Worm (Caenorhabditis elegans) whole organism, early embryonic: ENCODE data around the gene cut-3.

ENCODE experiments used
- B0310.2 ChIP-seq: sonication (generic microtip); optimal IDR thresholded peaks from 2 replicates; lab custom pipeline; 2016; ENCODE audit warnings: mild to moderate bottlenecking, missing genetic modification characterization, missing compliant biosample characterization
- aly-1 ChIP-seq: sonication (generic microtip); optimal IDR thresholded peaks from 2 replicates; lab custom pipeline; 2016; ENCODE audit warnings: missing genetic modification characterization, missing compliant biosample characterization
- ama-1 ChIP-seq: fragments of 150-350 bp; optimal IDR thresholded peaks from 2 replicates; lab custom pipeline; 2014
- ceh-36 ChIP-seq: sonication (generic microtip); optimal IDR thresholded peaks from 2 replicates; lab custom pipeline; 2016; ENCODE audit warnings: missing genetic modification characterization, inconsistent platforms, missing compliant biosample characterization
- ets-7 ChIP-seq: sonication (generic microtip); optimal IDR thresholded peaks from 2 replicates; lab custom pipeline; 2016; ENCODE audit warnings: missing genotype, missing genetic modification characterization, missing compliant biosample characterization
- flt-1 ChIP-seq: fragments of 200-800 bp; sonication (Bioruptor generic); IDR thresholded peaks from 2 replicates; pipeline ENCODE4 v1.3.6; 2022; ENCODE audit warnings: missing genetic modification characterization, missing compliant biosample characterization
- hmbx-1 ChIP-seq: sonication (generic microtip); optimal IDR thresholded peaks from 2 replicates; lab custom pipeline; 2016; ENCODE audit warnings: mild to moderate bottlenecking, missing genetic modification characterization, missing compliant biosample characterization
- hmg-4 ChIP-seq: fragments of 200-800 bp; sonication (Bioruptor generic); optimal IDR thresholded peaks from 2 replicates; lab custom pipeline; 2018; ENCODE audit warnings: mild to moderate bottlenecking, missing genetic modification characterization, missing compliant biosample characterization
- hnd-1 ChIP-seq: sonication (generic microtip); optimal IDR thresholded peaks from 2 replicates; lab custom pipeline; 2016; ENCODE audit warnings: missing genetic modification characterization, missing compliant biosample characterization
- scrt-1 ChIP-seq: fragments of 200-800 bp; sonication (Bioruptor generic); IDR thresholded peaks from 2 replicates; pipeline ENCODE4 v1.3.6; 2022; ENCODE audit warnings: missing genetic modification characterization, missing compliant biosample characterization
- sea-1 ChIP-seq: fragments of 200-800 bp; sonication (Bioruptor generic); conservative IDR thresholded peaks from 2 replicates; pipeline ENCODE4 v1.3.6; 2022; ENCODE audit warnings: missing genetic modification characterization, missing compliant biosample characterization
- tbx-11 ChIP-seq: fragments of 200-800 bp; sonication (Bioruptor generic); IDR thresholded peaks from 2 replicates; pipeline ENCODE4 v1.3.6; 2022; ENCODE audit warnings: missing genetic modification characterization, missing compliant biosample characterization
- tbx-37 ChIP-seq: fragments of 200-800 bp; sonication (Bioruptor generic); conservative IDR thresholded peaks from 2 replicates; pipeline ENCODE4 v1.3.6; 2022; ENCODE audit warnings: missing genetic modification reagents, missing genetic modification characterization, missing compliant biosample characterization
- tra-4 ChIP-seq: sonication (generic microtip); optimal IDR thresholded peaks from 2 replicates; lab custom pipeline; 2017; ENCODE audit warnings: missing genetic modification characterization, missing compliant biosample characterization

- TF ChIP-seq tbx-37 (GFP tag; lab: Robert Waterston, UW): no peak
- TF ChIP-seq flt-1 (GFP tag; lab: Robert Waterston, UW): no peak
- no peak for TF ChIP-seq hmbx-1
- no peak for TF ChIP-seq hnd-1 (tag; lab: Kevin White, UChicago)
- no peak for TF ChIP-seq hmg-4 (GFP tag; lab: Kevin White, UChicago)
- TF ChIP-seq ceh-36 (tag; lab: Kevin White, UChicago): no peak
- TF ChIP-seq ama-1 (lab: Kevin White, UChicago): no peak
- TF ChIP-seq sea-1: no peak
- no peak for TF ChIP-seq tbx-11 (GFP tag; lab: Robert Waterston, UW)
- no peak for TF ChIP-seq scrt-1 (GFP tag; lab: Robert Waterston, UW)
- TF ChIP-seq B0310.2 (tag; lab: Kevin White, UChicago): no peak
- no peak for TF ChIP-seq tra-4
- no peak for TF ChIP-seq ets-7 (tag; lab: Kevin White, UChicago)
- TF ChIP-seq aly-1: no peak
Observed at ce11 chrII:8440792-8441191, 5.8 kb downstream of the cut-3 start.
